Fruit fly (Drosophila melanogaster) whole organism, embryonic: Measurements from ENCODE around the gene ihog.

Experiments used
- Atf3 ChIP-seq: fragments of 200-800 bp; sonication (Bioruptor generic); optimal IDR thresholded peaks from 3 replicates; lab custom pipeline; 2016; ENCODE audit warnings: missing biosample characterization, missing genetic modification characterization
- CG10654 ChIP-seq: fragments of 200-800 bp; sonication (Bioruptor generic); optimal IDR thresholded peaks from 2 replicates; lab custom pipeline; 2016; ENCODE audit warnings: missing biosample characterization, missing genetic modification characterization
- CG10979 ChIP-seq: fragments of 200-800 bp; sonication (Bioruptor generic); optimal IDR thresholded peaks from 2 replicates; lab custom pipeline; 2018; ENCODE audit warnings: missing biosample characterization, mild to moderate bottlenecking, missing genetic modification characterization, moderate library complexity
- CG14710 ChIP-seq: fragments of 200-800 bp; sonication (Bioruptor generic); optimal IDR thresholded peaks from 3 replicates; lab custom pipeline; 2019; ENCODE audit warnings: missing biosample characterization, mild to moderate bottlenecking, missing genetic modification characterization, moderate library complexity
- CG16863 ChIP-seq: fragments of 200-800 bp; sonication (Bioruptor generic); optimal IDR thresholded peaks from 3 replicates; lab custom pipeline; 2016; ENCODE audit warnings: missing biosample characterization, missing genetic modification characterization
- CG17361 ChIP-seq: fragments of 200-800 bp; sonication (Bioruptor generic); IDR thresholded peaks from 3 replicates; pipeline ENCODE4 v1.3.6; 2022; ENCODE audit warnings: missing biosample characterization, missing genetic modification characterization
- CG17385 ChIP-seq: fragments of 200-800 bp; sonication (Bioruptor generic); optimal IDR thresholded peaks from 3 replicates; lab custom pipeline; 2018; ENCODE audit warnings: missing biosample characterization, mild to moderate bottlenecking, missing genetic modification characterization
- CG2889 ChIP-seq: fragments of 200-800 bp; sonication (Bioruptor generic); IDR thresholded peaks from 3 replicates; pipeline ENCODE4 v1.3.6; 2022; ENCODE audit warnings: missing biosample characterization, missing genetic modification characterization
- CG30403 ChIP-seq: fragments of 200-800 bp; sonication (Bioruptor generic); optimal IDR thresholded peaks from 3 replicates; lab custom pipeline; 2016; ENCODE audit warnings: missing biosample characterization, missing genetic modification characterization
- CG33557 ChIP-seq: fragments of 200-800 bp; sonication (Bioruptor generic); optimal IDR thresholded peaks from 2 replicates; lab custom pipeline; 2019; ENCODE audit warnings: missing biosample characterization, mild to moderate bottlenecking, missing genetic modification characterization, moderate library complexity
- CG3407 ChIP-seq: fragments of 200-800 bp; sonication (Bioruptor generic); optimal IDR thresholded peaks from 2 replicates; lab custom pipeline; 2018; ENCODE audit warnings: missing biosample characterization, mild to moderate bottlenecking, missing genetic modification characterization
- CG34224 ChIP-seq: fragments of 200-800 bp; sonication (Bioruptor generic); IDR thresholded peaks from 3 replicates; pipeline ENCODE4 v1.3.6; 2022; ENCODE audit warnings: missing biosample characterization, missing genetic modification characterization; ENCODE audit not compliant: partially characterized antibody
- CG42726 ChIP-seq: fragments of 200-800 bp; sonication (Bioruptor generic); IDR thresholded peaks from 2 replicates; pipeline ENCODE4 v1.3.6; 2022; ENCODE audit warnings: missing biosample characterization, missing genetic modification characterization; ENCODE audit not compliant: partially characterized antibody
- CG4424 ChIP-seq: fragments of 200-800 bp; sonication (Bioruptor generic); optimal IDR thresholded peaks from 3 replicates; lab custom pipeline; 2016; ENCODE audit warnings: missing biosample characterization, missing genetic modification characterization
- CG4730 ChIP-seq: fragments of 200-800 bp; sonication (Bioruptor generic); IDR thresholded peaks from 2 replicates; pipeline ENCODE4 v1.3.6; 2022; ENCODE audit warnings: missing biosample characterization, missing genetic modification characterization
- CG5953 ChIP-seq: fragments of 200-800 bp; sonication (Bioruptor generic); IDR thresholded peaks from 2 replicates; pipeline ENCODE4 v1.3.6; 2022; ENCODE audit warnings: missing biosample characterization, missing genetic modification characterization
- CG7556 ChIP-seq: fragments of 200-800 bp; sonication (Bioruptor generic); optimal IDR thresholded peaks from 2 replicates; lab custom pipeline; 2017; ENCODE audit warnings: missing biosample characterization, mild to moderate bottlenecking, missing genetic modification characterization
- CG7987 ChIP-seq: fragments of 200-800 bp; sonication (Bioruptor generic); optimal IDR thresholded peaks from 2 replicates; lab custom pipeline; 2018; ENCODE audit warnings: missing biosample characterization, mild to moderate bottlenecking, missing genetic modification characterization, moderate library complexity
- CG8290 ChIP-seq, 3 experiments: fragments of 200-800 bp; sonication (Bioruptor generic); optimal IDR thresholded peaks; 2 replicates each; lab custom pipeline; 2016 to 2019; ENCODE audit warnings: missing biosample characterization in 3 of 3, missing genetic modification characterization in 3 of 3, mild to moderate bottlenecking in 2 of 3, moderate library complexity in 1 of 3
- CoRest ChIP-seq: fragments of 200-800 bp; sonication (Bioruptor generic); optimal IDR thresholded peaks from 3 replicates; lab custom pipeline; 2018; ENCODE audit warnings: missing biosample characterization, mild to moderate bottlenecking, missing genetic modification characterization, moderate library complexity
- Dad ChIP-seq: fragments of 200-800 bp; sonication (Bioruptor generic); optimal IDR thresholded peaks from 3 replicates; lab custom pipeline; 2016; ENCODE audit warnings: missing biosample characterization, missing genetic modification characterization
- Dbx ChIP-seq: fragments of 200-800 bp; sonication (Bioruptor generic); IDR thresholded peaks from 3 replicates; pipeline ENCODE4 v1.3.6; 2022; ENCODE audit warnings: missing biosample characterization, missing genetic modification characterization
- Doc2 ChIP-seq: fragments of 200-800 bp; sonication (Bioruptor generic); IDR thresholded peaks from 2 replicates; pipeline ENCODE4 v1.3.6; 2022; ENCODE audit warnings: missing biosample characterization, missing genetic modification characterization
- GATAe ChIP-seq: fragments of 200-800 bp; sonication (Bioruptor generic); conservative IDR thresholded peaks from 2 replicates; pipeline ENCODE4 v1.3.6; 2022; ENCODE audit warnings: missing biosample characterization, missing genetic modification characterization
- Gug ChIP-seq: fragments of 200-800 bp; sonication (Bioruptor generic); IDR thresholded peaks from 4 replicates; pipeline ENCODE4 v1.3.6; 2022; ENCODE audit warnings: missing biosample characterization, missing genetic modification characterization
- Hr3 ChIP-seq: fragments of 200-800 bp; sonication (Bioruptor generic); optimal IDR thresholded peaks from 3 replicates; lab custom pipeline; 2016; ENCODE audit warnings: missing biosample characterization, missing genetic modification characterization
- MBD-R2 ChIP-seq: fragments of 200-800 bp; sonication (Bioruptor generic); IDR thresholded peaks from 2 replicates; pipeline ENCODE4 v1.3.6; 2022; ENCODE audit warnings: missing biosample characterization, missing genetic modification characterization
- MESR4 ChIP-seq: fragments of 200-800 bp; sonication (Bioruptor generic); optimal IDR thresholded peaks from 2 replicates; lab custom pipeline; 2018; ENCODE audit warnings: missing biosample characterization, mild to moderate bottlenecking, missing genetic modification characterization, moderate library complexity
- Optix ChIP-seq: fragments of 200-800 bp; sonication (Bioruptor generic); IDR thresholded peaks from 3 replicates; pipeline ENCODE4 v1.3.6; 2022; ENCODE audit warnings: missing biosample characterization, missing genetic modification characterization
- Trl ChIP-seq, 3 experiments: fragments of >200 bp in 2 of 3; fragments of 200-800 bp in 1 of 3; sonication (Bioruptor generic) in 1 of 3; optimal IDR thresholded peaks; 2 replicates in 1 of 3; 3 replicates in 2 of 3; lab custom pipeline; 2016 to 2017; ENCODE audit warnings: missing biosample characterization in 1 of 3, missing genetic modification characterization in 1 of 3
- Usf ChIP-seq: fragments of 200-800 bp; sonication (Bioruptor generic); optimal IDR thresholded peaks from 2 replicates; lab custom pipeline; 2017; ENCODE audit warnings: missing genotype, missing biosample characterization, missing genetic modification characterization
- Xrp1 ChIP-seq: fragments of 200-800 bp; sonication (Bioruptor generic); IDR thresholded peaks from 2 replicates; pipeline ENCODE4 v1.3.6; 2022; ENCODE audit warnings: missing biosample characterization, missing genetic modification characterization
- amos ChIP-seq: fragments of 200-800 bp; sonication (Bioruptor generic); IDR thresholded peaks from 2 replicates; pipeline ENCODE4 v1.3.6; 2022; ENCODE audit warnings: missing biosample characterization, missing genetic modification characterization; ENCODE audit not compliant: partially characterized antibody
- aop ChIP-seq: fragments of 200-800 bp; sonication (Bioruptor generic); IDR thresholded peaks from 2 replicates; pipeline ENCODE4 v1.3.6; 2022; ENCODE audit warnings: missing biosample characterization, missing genetic modification characterization
- ap ChIP-seq: fragments of 200-800 bp; sonication (Bioruptor generic); IDR thresholded peaks from 2 replicates; pipeline ENCODE4 v1.3.6; 2022; ENCODE audit warnings: missing biosample characterization, missing genetic modification characterization
- bowl ChIP-seq: fragments of 200-800 bp; sonication (Bioruptor generic); IDR thresholded peaks from 2 replicates; pipeline ENCODE4 v1.3.6; 2022; ENCODE audit warnings: missing biosample characterization, missing genetic modification characterization
- chif ChIP-seq, 2 experiments: fragments of 200-800 bp; sonication (Bioruptor generic); optimal IDR thresholded peaks; 3 replicates each; lab custom pipeline; 2016; ENCODE audit warnings: missing biosample characterization in 2 of 2, missing genetic modification characterization in 2 of 2
- dan ChIP-seq: fragments of 200-800 bp; sonication (Bioruptor generic); IDR thresholded peaks from 2 replicates; pipeline ENCODE4 v1.3.6; 2022; ENCODE audit warnings: missing biosample characterization, missing genetic modification characterization
- dm ChIP-seq: fragments of 200-800 bp; sonication (Bioruptor generic); optimal IDR thresholded peaks from 3 replicates; lab custom pipeline; 2016; ENCODE audit warnings: missing biosample characterization, missing genetic modification characterization
- dpn ChIP-seq, 2 experiments: fragments of 200-800 bp; sonication (Bioruptor generic); optimal IDR thresholded peaks; 3 replicates each; lab custom pipeline; 2016; ENCODE audit warnings: missing biosample characterization in 2 of 2, missing genetic modification characterization in 2 of 2
- eyg ChIP-seq: fragments of 200-800 bp; sonication (Bioruptor generic); optimal IDR thresholded peaks from 3 replicates; lab custom pipeline; 2016; ENCODE audit warnings: missing biosample characterization, missing genetic modification characterization
- lmd ChIP-seq: fragments of 200-800 bp; sonication (Bioruptor generic); IDR thresholded peaks from 2 replicates; pipeline ENCODE4 v1.3.6; 2022; ENCODE audit warnings: missing biosample characterization, missing genetic modification characterization
- onecut ChIP-seq: fragments of 200-800 bp; sonication (Bioruptor generic); IDR thresholded peaks from 2 replicates; pipeline ENCODE4 v1.3.6; 2022; ENCODE audit warnings: missing biosample characterization, missing genetic modification characterization
- org-1 ChIP-seq: fragments of 200-800 bp; sonication (Bioruptor generic); optimal IDR thresholded peaks from 2 replicates; lab custom pipeline; 2017; ENCODE audit warnings: missing biosample characterization, missing genetic modification characterization
- pb ChIP-seq: fragments of 200-800 bp; sonication (Bioruptor generic); optimal IDR thresholded peaks from 3 replicates; lab custom pipeline; 2016; ENCODE audit warnings: missing biosample characterization, missing genetic modification characterization
- peb ChIP-seq: fragments of 200-800 bp; sonication (Bioruptor generic); IDR thresholded peaks from 2 replicates; pipeline ENCODE4 v1.3.6; 2022; ENCODE audit warnings: missing biosample characterization, missing genetic modification characterization
- pho ChIP-seq: fragments of 200-800 bp; sonication (Bioruptor generic); optimal IDR thresholded peaks from 2 replicates; lab custom pipeline; 2016; ENCODE audit warnings: missing biosample characterization, missing genetic modification characterization
- sens ChIP-seq: fragments of 200-800 bp; sonication (Bioruptor generic); peaks from one replicate; lab custom pipeline; 2016; ENCODE audit warnings: missing biosample characterization, missing genetic modification characterization
- sna ChIP-seq: fragments of 200-800 bp; sonication (Bioruptor generic); IDR thresholded peaks from 2 replicates; pipeline ENCODE4 v1.3.6; 2022; ENCODE audit warnings: missing biosample characterization, missing genetic modification characterization; ENCODE audit not compliant: partially characterized antibody
- tin ChIP-seq: fragments of 200-800 bp; sonication (Bioruptor generic); optimal IDR thresholded peaks from 3 replicates; lab custom pipeline; 2016; ENCODE audit warnings: missing biosample characterization, missing genetic modification characterization
- usp ChIP-seq: fragments of >200 bp; optimal IDR thresholded peaks from 2 replicates; lab custom pipeline; 2017; ENCODE audit warnings: missing biosample characterization, missing genetic modification characterization
- zfh2 ChIP-seq: fragments of 200-800 bp; sonication (Bioruptor generic); optimal IDR thresholded peaks from 2 replicates; lab custom pipeline; 2016; ENCODE audit warnings: missing biosample characterization, missing genetic modification characterization

Gene ihog

DNA sequence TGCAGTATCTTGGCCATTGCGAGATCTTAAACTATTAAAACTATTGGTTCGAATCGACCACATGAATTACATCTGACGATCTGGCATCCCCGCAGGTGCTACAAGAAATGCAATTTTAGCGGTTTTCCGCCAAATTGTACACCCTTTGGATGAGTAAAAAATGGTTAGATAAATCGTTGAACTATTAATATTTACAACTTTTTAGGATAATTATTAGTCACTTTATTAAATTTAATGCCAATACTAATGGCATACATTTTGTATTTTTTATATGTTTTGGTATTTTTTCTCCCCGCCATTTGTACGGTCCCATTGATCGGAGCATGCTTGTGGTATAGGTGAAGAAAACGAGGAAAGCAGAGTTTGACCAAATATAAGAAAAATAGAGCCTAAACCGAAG lies 40.8 kb downstream of the ihog start, which contains the start of the genes Polr1F and Rat1 (continued):
- TF ChIP-seq pho (GFP tag; lab: Kevin White, UChicago) (peak; percentile 39), sna (GFP tag; lab: Robert Waterston, UW) (no peak), Dad (peak; percentile 2), CG3407 (GFP tag; lab: Kevin White, UChicago) (no peak), CG2889 (GFP tag; lab: Robert Waterston, UW) (no peak), MESR4 (GFP tag; lab: Kevin White, UChicago) (peak; percentile 47), Atf3 (GFP tag; lab: Kevin White, UChicago) (no peak), sens (GFP tag; lab: Kevin White, UChicago) (peak; percentile 93), Usf (GFP tag; lab: Kevin White, UChicago) (no peak), CG16863 (GFP tag; lab: Kevin White, UChicago) (peak; percentile 43), bowl (GFP tag; lab: Robert Waterston, UW) (no peak), CoRest (tag; lab: Kevin White, UChicago) (peak; percentile 32), CG5953 (no peak), MBD-R2 (GFP tag; lab: Robert Waterston, UW) (peak; percentile 89), eyg (GFP tag; lab: Kevin White, UChicago) (no peak), CG4730 (GFP tag; lab: Robert Waterston, UW) (no peak), CG34224 (GFP tag; lab: Robert Waterston, UW) (0 out of 3 replicates have a peak, but pooled peaks have one; percentile 18), lmd (GFP tag; lab: Robert Waterston, UW) (0 out of 2 replicates have a peak, but pooled peaks have one; percentile 8), CG42726 (GFP tag; lab: Robert Waterston, UW) (no peak), usp (GFP tag; lab: Kevin White, UChicago) (no peak), org-1 (GFP tag; lab: Kevin White, UChicago) (no peak), dan (no peak), peb (no peak), Doc2 (GFP tag; lab: Robert Waterston, UW) (no peak), CG30403 (peak; percentile 55), pb (GFP tag; lab: Kevin White, UChicago) (no peak), CG10654 (GFP tag; lab: Kevin White, UChicago) (peak; percentile 29), GATAe (GFP tag; lab: Robert Waterston, UW) (no peak), CG8290 (GFP tag; optimal IDR thresholded peaks at IDR 0.05; lab: Kevin White, UChicago) (no peak), CG8290 (tag; optimal IDR thresholded peaks at IDR 0.05; lab: Kevin White, UChicago) (peak in 1 of 2 experiments; percentile 3), chif (GFP tag; optimal IDR thresholded peaks at IDR 0.05; lab: Kevin White, UChicago) (peak in 1 of 2 experiments; percentile 31), Gug (GFP tag; lab: Robert Waterston, UW) (no peak), CG17385 (GFP tag; lab: Kevin White, UChicago) (no peak), tin (GFP tag; lab: Kevin White, UChicago) (peak; percentile 15), CG7556 (peak; percentile 17), dm (GFP tag; lab: Kevin White, UChicago) (peak; percentile 85), CG10979 (tag; lab: Kevin White, UChicago) (peak; percentile 21), zfh2 (GFP tag; lab: Kevin White, UChicago) (peak; percentile 35), dpn (GFP tag; optimal IDR thresholded peaks at IDR 0.05; lab: Kevin White, UChicago) (no peak), CG4424 (GFP tag; lab: Kevin White, UChicago) (peak; percentile 19), CG7987 (GFP tag; lab: Kevin White, UChicago) (no peak), onecut (GFP tag; lab: Robert Waterston, UW) (no peak), Hr3 (GFP tag; lab: Kevin White, UChicago) (peak; percentile 13), CG33557 (peak; percentile 48), Trl (optimal IDR thresholded peaks at IDR 0.05; lab: Kevin White, UChicago) (no peak), Trl (GFP tag; optimal IDR thresholded peaks at IDR 0.05; lab: Kevin White, UChicago) (peak; percentile 30), Optix (GFP tag; lab: Robert Waterston, UW) (no peak), ap (GFP tag; lab: Robert Waterston, UW) (no peak), Dbx (GFP tag; lab: Robert Waterston, UW) (no peak), aop (GFP tag; lab: Robert Waterston, UW) (no peak), amos (GFP tag; lab: Robert Waterston, UW) (no peak), CG14710 (tag; lab: Kevin White, UChicago) (peak; percentile 75), Xrp1 (GFP tag; lab: Robert Waterston, UW) (peak; percentile 39; the same call in 1 of the 2 replicates), CG17361 (GFP tag; lab: Robert Waterston, UW) (no peak)
